Worm (Caenorhabditis elegans) whole organism, L4/young adult: Measurements from ENCODE around the gene vps-60.

Experiments
- W03F9.2 ChIP-seq: fragments of 150-350 bp; optimal IDR thresholded peaks from 2 replicates; lab custom pipeline; 2014; ENCODE audit warnings: missing biosample characterization, missing genetic modification characterization
- dao-5 ChIP-seq: sonication (generic microtip); optimal IDR thresholded peaks from 2 replicates; lab custom pipeline; 2016; ENCODE audit warnings: missing genotype, missing genetic modification characterization, moderate library complexity, missing compliant biosample characterization
- him-1 ChIP-seq: sonication (generic microtip); optimal IDR thresholded peaks from 2 replicates; lab custom pipeline; 2016; ENCODE audit warnings: missing genotype, missing genetic modification reagents, missing genetic modification characterization, missing compliant biosample characterization

DNA sequence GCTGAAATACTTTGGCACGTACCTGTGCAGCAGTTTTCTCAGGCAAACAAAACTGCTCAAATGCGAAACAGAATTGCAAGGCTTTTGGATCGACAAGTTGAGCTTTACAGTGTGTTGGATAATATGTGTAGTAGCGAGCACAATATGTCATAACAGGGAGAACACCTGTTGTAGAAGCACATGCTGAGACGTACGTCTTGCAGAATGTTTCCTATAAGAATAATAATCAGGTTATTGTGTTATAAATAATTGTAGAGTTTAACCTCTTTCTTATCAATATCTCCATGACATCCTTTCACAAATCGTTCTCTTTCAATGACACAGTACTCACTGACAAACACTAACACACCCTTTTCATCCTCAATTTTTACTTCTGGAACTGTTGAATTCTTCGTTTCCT lies 21.7 kb upstream of the vps-60 start:
- TF ChIP-seq him-1 (tag; lab: Kevin White, UChicago) = no peak
- no peak for TF ChIP-seq dao-5 (tag; lab: Kevin White, UChicago)
- no peak for TF ChIP-seq W03F9.2 (tag; lab: Kevin White, UChicago)
